Fruit fly (Drosophila melanogaster) whole organism, wandering third instar larva: ENCODE results near the gene Aplip1.

ENCODE experiments used
- Abd-B ChIP-seq: fragments of >200 bp; optimal IDR thresholded peaks from 2 replicates; lab custom pipeline; 2017; ENCODE audit warnings: missing biosample characterization, missing genetic modification characterization
- Hr78 ChIP-seq: fragments of >200 bp; optimal IDR thresholded peaks from 2 replicates; lab custom pipeline; 2017; ENCODE audit warnings: missing biosample characterization, missing genetic modification characterization
- Myc ChIP-seq: fragments of >200 bp; optimal IDR thresholded peaks from 2 replicates; lab custom pipeline; 2017
- Sp1 ChIP-seq: fragments of 200-800 bp; sonication (Bioruptor generic); optimal IDR thresholded peaks from 3 replicates; lab custom pipeline; 2019; ENCODE audit warnings: missing biosample characterization, mild to moderate bottlenecking, missing genetic modification characterization, moderate library complexity
- br ChIP-seq: fragments of 200-800 bp; sonication (Bioruptor generic); optimal IDR thresholded peaks from 2 replicates; lab custom pipeline; 2016; ENCODE audit warnings: missing biosample characterization, missing genetic modification characterization
- jim ChIP-seq: fragments of 175-275, 200-325 bp; sonication (Bioruptor generic); optimal IDR thresholded peaks from 2 replicates; lab custom pipeline; 2016; ENCODE audit warnings: missing biosample characterization, mild to moderate bottlenecking, missing genetic modification characterization
- pan ChIP-seq: fragments of >200 bp; optimal IDR thresholded peaks from 2 replicates; lab custom pipeline; 2017
- psq ChIP-seq: fragments of 200-800 bp; sonication (Bioruptor generic); optimal IDR thresholded peaks from 3 replicates; lab custom pipeline; 2017; ENCODE audit warnings: missing biosample characterization, mild to moderate bottlenecking, missing genetic modification characterization, moderate library complexity

dm6 chr3L:1170611-1171010 lies 25.5 kb upstream of the Aplip1 start:
- TF ChIP-seq pan (lab: Kevin White, UChicago): no peak
- no peak for TF ChIP-seq Hr78 (GFP tag; lab: Kevin White, UChicago)
- TF ChIP-seq jim (GFP tag; lab: Kevin White, UChicago): no peak
- TF ChIP-seq psq (GFP tag; lab: Kevin White, UChicago): no peak
- TF ChIP-seq br (GFP tag; lab: Kevin White, UChicago): no peak
- TF ChIP-seq Sp1: no peak
- TF ChIP-seq Abd-B (GFP tag; lab: Kevin White, UChicago): no peak
- TF ChIP-seq Myc (lab: Kevin White, UChicago): no peak
